Worm (Caenorhabditis elegans): Measurements from ENCODE around the gene F26F2.8.
"Not testable (repeated sequence)": the region's sequence is repeated elsewhere in the genome, so short reads cannot be mapped to it uniquely, and the experiment has no call there.

Gene F26F2.8

ce11 chrV:20568995-20569394, 10.4 kb upstream of the F26F2.8 start, which contains the start of gene F26F2.4:
TSS of gene F26F2.4 (plus strand) at chrV:20569295.
- TF ChIP-seq aptf-2 (GFP tag; conservative IDR thresholded peaks at IDR 0.05); snpc-1.1 (tag; optimal IDR thresholded peaks at IDR 0.05; ENCODE audit: insufficient read depth); madf-10 (tag; optimal IDR thresholded peaks at IDR 0.05): not testable (repeated sequence)

- TF ChIP-seq nhr-27 (tag; optimal IDR thresholded peaks at IDR 0.05) (no peak), Y56A3A.18 (GFP tag; IDR thresholded peaks at IDR 0.05) (no peak), attf-5 (GFP tag; optimal IDR thresholded peaks at IDR 0.05) (no peak), lir-1 (GFP tag; conservative IDR thresholded peaks at IDR 0.05) (no peak), B0336.3 (GFP tag; IDR thresholded peaks at IDR 0.05) (no peak), pha-4 (tag; optimal IDR thresholded peaks at IDR 0.05) (no peak), hmg-20 (GFP tag; IDR thresholded peaks at IDR 0.05) (no peak), B0261.1 (tag; optimal IDR thresholded peaks at IDR 0.05) (no peak), hlh-26 (GFP tag; conservative IDR thresholded peaks at IDR 0.05) (no peak), mel-28 (tag; optimal IDR thresholded peaks at IDR 0.05; ENCODE audit: borderline replicate concordance) (no peak)
Measured at ce11 chrV:20573392-20573791, 6.0 kb upstream of the F26F2.8 start, which contains the start of gene F26F2.5. TSS of gene F26F2.5 (plus strand) at chrV:20573692.

- TF ChIP-seq attf-3 (GFP tag; conservative IDR thresholded peaks at IDR 0.05) (no peak), athp-1 (tag; optimal IDR thresholded peaks at IDR 0.05) (no peak), ceh-27 (GFP tag; optimal IDR thresholded peaks at IDR 0.05) (no peak), lin-40 (tag; optimal IDR thresholded peaks at IDR 0.05) (no peak), cebp-2 (GFP tag; IDR thresholded peaks at IDR 0.05) (no peak), C17E4.6 (GFP tag; IDR thresholded peaks at IDR 0.05) (no peak), ceh-40 (GFP tag; IDR thresholded peaks at IDR 0.05) (no peak), ztf-6 (GFP tag; IDR thresholded peaks at IDR 0.05) (no peak), B0019.2 (GFP tag; conservative IDR thresholded peaks at IDR 0.05) (no peak), unc-62 (GFP tag; optimal IDR thresholded peaks at IDR 0.05) (no peak), ztf-26 (tag; optimal IDR thresholded peaks at IDR 0.05) (no peak), rcor-1 (GFP tag; IDR thresholded peaks at IDR 0.05) (no peak), nhr-120 (GFP tag; IDR thresholded peaks at IDR 0.05) (no peak), rpc-1 (optimal IDR thresholded peaks at IDR 0.05) (no peak), rpc-1 (tag; optimal IDR thresholded peaks at IDR 0.05) (no peak), ztf-28 (GFP tag; IDR thresholded peaks at IDR 0.05) (no peak), Y56A3A.18 (GFP tag; IDR thresholded peaks at IDR 0.05) (no peak), let-526 (GFP tag; IDR thresholded peaks at IDR 0.05) (no peak), gei-17 (GFP tag; optimal IDR thresholded peaks at IDR 0.05) (no peak), Y53F4B.3 (GFP tag; IDR thresholded peaks at IDR 0.05) (no peak), him-1 (tag; optimal IDR thresholded peaks at IDR 0.05) (no peak)
Measured at ce11 chrV:20574314-20574713, 5.0 kb upstream of the F26F2.8 start, which contains the start of gene clec-263. TSS of gene clec-263 (plus strand) at chrV:20574614.

DNA sequence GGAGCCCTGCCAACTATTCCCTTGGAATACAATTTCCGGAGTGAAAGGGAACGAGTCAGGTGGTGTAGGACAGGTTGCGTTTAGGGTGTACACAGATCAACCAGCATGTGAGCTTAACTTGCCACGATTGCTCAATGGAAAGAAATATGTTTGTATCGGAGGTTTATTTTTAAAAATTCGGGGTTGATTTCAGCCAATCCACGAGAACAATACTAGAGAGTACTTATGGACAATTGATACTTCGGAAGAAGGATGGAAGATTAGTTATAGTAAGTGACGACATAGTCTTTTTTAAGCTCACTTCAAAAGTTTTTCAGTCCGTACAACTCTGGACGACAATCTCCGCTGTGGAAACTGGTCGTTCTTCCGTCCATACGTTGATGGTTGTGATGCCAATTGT, 4.5 kb upstream of the F26F2.8 start:
- TF ChIP-seq mxl-1 (tag; optimal IDR thresholded peaks at IDR 0.05) (no peak), xnd-1 (tag; optimal IDR thresholded peaks at IDR 0.05) (no peak), nhr-179 (tag; optimal IDR thresholded peaks at IDR 0.05) (no peak), aptf-3 (GFP tag; IDR thresholded peaks at IDR 0.05) (no peak), D2030.7 (GFP tag; IDR thresholded peaks at IDR 0.05) (no peak), ceh-91 (GFP tag; IDR thresholded peaks at IDR 0.05) (no peak), F33H1.4 (GFP tag; IDR thresholded peaks at IDR 0.05) (no peak), ztf-26 (tag; optimal IDR thresholded peaks at IDR 0.05) (no peak)
